Worm (Caenorhabditis elegans): ENCODE results near the gene nta-1.

- no peak for TF ChIP-seq zip-5 (tag; optimal IDR thresholded peaks at IDR 0.05)
- TF ChIP-seq ceh-48 (tag; optimal IDR thresholded peaks at IDR 0.05): no peak
- no peak for TF ChIP-seq ceh-30 (tag; optimal IDR thresholded peaks at IDR 0.05)
- no peak for TF ChIP-seq unc-55 (GFP tag; optimal IDR thresholded peaks at IDR 0.05)
- TF ChIP-seq lim-6 (tag; optimal IDR thresholded peaks at IDR 0.05): no peak
Observed at ce11 chrII:3750685-3751084, 7.1 kb upstream of the nta-1 start, which contains the start of gene fbxb-91.
